1 fruit fly cellular context compared by ENCODE assay signal in the genomic region with DNA sequence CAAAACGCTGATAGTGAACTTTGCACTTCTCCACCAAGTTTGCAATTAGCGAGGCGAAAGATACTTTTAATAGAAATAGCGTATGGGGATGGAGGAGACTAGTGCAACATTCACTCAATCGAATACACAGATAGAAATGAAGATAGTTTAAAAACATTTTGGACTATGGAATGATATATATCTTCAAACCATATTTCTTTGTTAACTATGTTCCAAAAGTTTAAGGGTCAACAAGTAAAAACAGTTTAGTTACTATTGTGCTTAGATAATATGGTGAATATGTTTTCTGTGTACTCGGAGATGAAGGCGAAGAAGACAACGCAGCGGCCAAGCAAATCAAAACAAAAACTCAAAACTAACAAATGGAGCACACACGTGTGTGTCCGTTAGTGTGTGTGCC.
TF ChIP-seq lines count a peak whose summit lies in the region.

No protein-coding gene starts in this region.

TF ChIP-seq in whole organism, embryonic, 481 proteins besides CTCF, POLR2A, EP300 and RAD21 (continued from another document):
- TF ChIP-seq cas (GFP tag; IDR thresholded peaks at IDR 0.05; lab: Robert Waterston, UW) = no peak
- peak; percentile 56 for TF ChIP-seq Med (GFP tag; lab: Kevin White, UChicago)
- TF ChIP-seq cg (GFP tag; optimal IDR thresholded peaks at IDR 0.05; lab: Kevin White, UChicago) = no peak
- TF ChIP-seq CG18262 (tag; optimal IDR thresholded peaks at IDR 0.05; lab: Kevin White, UChicago) = peak; percentile 62
- TF ChIP-seq cad (GFP tag; optimal IDR thresholded peaks at IDR 0.05; lab: Kevin White, UChicago) = no peak
- no peak for TF ChIP-seq CG10462 (GFP tag; optimal IDR thresholded peaks at IDR 0.05; lab: Kevin White, UChicago)
- TF ChIP-seq aop (GFP tag; IDR thresholded peaks at IDR 0.05; lab: Robert Waterston, UW) = no peak
- no peak for TF ChIP-seq CG6765 (GFP tag; optimal IDR thresholded peaks at IDR 0.05; lab: Kevin White, UChicago)
- peak; percentile 32 for TF ChIP-seq ind (GFP tag; optimal IDR thresholded peaks at IDR 0.05; lab: Kevin White, UChicago)
- no peak; the same call in 1 of the 2 replicates for TF ChIP-seq CG1024 (GFP tag; IDR thresholded peaks at IDR 0.05; lab: Robert Waterston, UW)
- no peak for TF ChIP-seq Mrtf (GFP tag; IDR thresholded peaks at IDR 0.05; lab: Robert Waterston, UW)
- peak; percentile 4 for TF ChIP-seq CG18599 (GFP tag; optimal IDR thresholded peaks at IDR 0.05; lab: Kevin White, UChicago)
- peak; percentile 44; the same call in 1 of the 2 replicates for TF ChIP-seq CG14667 (GFP tag; IDR thresholded peaks at IDR 0.05; lab: Robert Waterston, UW)
- 0 out of 3 replicates have a peak, but pooled peaks have one; percentile 17 for TF ChIP-seq otp (GFP tag; IDR thresholded peaks at IDR 0.05; lab: Robert Waterston, UW)
- TF ChIP-seq CG17612 (GFP tag; IDR thresholded peaks at IDR 0.05; lab: Robert Waterston, UW) = no peak
- no peak for TF ChIP-seq CG15696 (tag; optimal IDR thresholded peaks at IDR 0.05; lab: Kevin White, UChicago)
- TF ChIP-seq pnt (GFP tag; optimal IDR thresholded peaks at IDR 0.05; lab: Kevin White, UChicago) = peak; percentile 53
- no peak for TF ChIP-seq Gug (GFP tag; IDR thresholded peaks at IDR 0.05; lab: Robert Waterston, UW)
- no peak for TF ChIP-seq CG6254 (GFP tag; optimal IDR thresholded peaks at IDR 0.05; lab: Kevin White, UChicago)
- peak; percentile 11 for TF ChIP-seq lab (GFP tag; optimal IDR thresholded peaks at IDR 0.05; lab: Kevin White, UChicago)
- no peak for TF ChIP-seq CG8089 (GFP tag; optimal IDR thresholded peaks at IDR 0.05; lab: Kevin White, UChicago)
- TF ChIP-seq CG7987 (GFP tag; optimal IDR thresholded peaks at IDR 0.05; lab: Kevin White, UChicago) = no peak
- TF ChIP-seq pb (GFP tag; optimal IDR thresholded peaks at IDR 0.05; lab: Kevin White, UChicago) = no peak
- TF ChIP-seq pita (GFP tag; optimal IDR thresholded peaks at IDR 0.05; lab: Kevin White, UChicago) = no peak
- no peak for TF ChIP-seq CG1647 (GFP tag; optimal IDR thresholded peaks at IDR 0.05; lab: Kevin White, UChicago)
- TF ChIP-seq fd96Cb (tag; optimal IDR thresholded peaks at IDR 0.05; lab: Kevin White, UChicago) = peak; percentile 58
- peak; percentile 6 for TF ChIP-seq CG30403 (GFP tag; optimal IDR thresholded peaks at IDR 0.05; lab: Kevin White, UChicago)
- TF ChIP-seq CG8281 (tag; optimal IDR thresholded peaks at IDR 0.05; lab: Kevin White, UChicago) = no peak
- no peak for TF ChIP-seq CkIIα-i1 (GFP tag; IDR thresholded peaks at IDR 0.05; lab: Robert Waterston, UW)
- TF ChIP-seq CG16863 (GFP tag; optimal IDR thresholded peaks at IDR 0.05; lab: Kevin White, UChicago) = peak; percentile 9
- TF ChIP-seq CG14050 (GFP tag; IDR thresholded peaks at IDR 0.05; lab: Robert Waterston, UW) = no peak
- peak; percentile 35 for TF ChIP-seq dmrt11E (tag; optimal IDR thresholded peaks at IDR 0.05; lab: Kevin White, UChicago)
- TF ChIP-seq Oaz (GFP tag; IDR thresholded peaks at IDR 0.05; lab: Robert Waterston, UW) = no peak
- TF ChIP-seq gem (tag; optimal IDR thresholded peaks at IDR 0.05; lab: Kevin White, UChicago) = peak; percentile 74
- no peak for TF ChIP-seq Scr (GFP tag; IDR thresholded peaks at IDR 0.05; lab: Robert Waterston, UW; ENCODE audit: partially characterized antibody)
- TF ChIP-seq CG3995 (GFP tag; optimal IDR thresholded peaks at IDR 0.05; lab: Kevin White, UChicago) = no peak
- no peak for TF ChIP-seq CG7357 (GFP tag; IDR thresholded peaks at IDR 0.05; lab: Robert Waterston, UW)
- TF ChIP-seq CG17829 (tag; optimal IDR thresholded peaks at IDR 0.05; lab: Kevin White, UChicago) = peak; percentile 58
- no peak for TF ChIP-seq CG32767 (GFP tag; IDR thresholded peaks at IDR 0.05; lab: Robert Waterston, UW)
- peak; percentile 51; the same call in 1 of the 2 replicates for TF ChIP-seq Nf-YA (GFP tag; IDR thresholded peaks at IDR 0.05; lab: Robert Waterston, UW)
- no peak for TF ChIP-seq CG15601 (tag; optimal IDR thresholded peaks at IDR 0.05; lab: Kevin White, UChicago)
- 0 out of 3 replicates have a peak, but pooled peaks have one; percentile 42 for TF ChIP-seq CG34422 (GFP tag; IDR thresholded peaks at IDR 0.05; lab: Robert Waterston, UW)
- TF ChIP-seq Dek (tag; optimal IDR thresholded peaks at IDR 0.05; lab: Kevin White, UChicago) = no peak
- no peak for TF ChIP-seq tin (GFP tag; optimal IDR thresholded peaks at IDR 0.05; lab: Kevin White, UChicago)
- no peak for TF ChIP-seq CG2875 (GFP tag; optimal IDR thresholded peaks at IDR 0.05; lab: Kevin White, UChicago)
- no peak for TF ChIP-seq unc-4 (GFP tag; IDR thresholded peaks at IDR 0.05; lab: Robert Waterston, UW; ENCODE audit: partially characterized antibody)
- no peak for TF ChIP-seq CG31365 (tag; optimal IDR thresholded peaks at IDR 0.05; lab: Kevin White, UChicago)
- TF ChIP-seq slp2 (GFP tag; optimal IDR thresholded peaks at IDR 0.05; lab: Kevin White, UChicago) = no peak
- peak; percentile 68 for TF ChIP-seq CG11504 (tag; optimal IDR thresholded peaks at IDR 0.05; lab: Kevin White, UChicago)
- TF ChIP-seq emc (GFP tag; optimal IDR thresholded peaks at IDR 0.05; lab: Kevin White, UChicago) = no peak
- TF ChIP-seq CG10209 (GFP tag; optimal IDR thresholded peaks at IDR 0.05; lab: Kevin White, UChicago) = peak; percentile 4
- no peak for TF ChIP-seq CG6683 (GFP tag; optimal IDR thresholded peaks at IDR 0.05; lab: Kevin White, UChicago)
- TF ChIP-seq ewg (GFP tag; optimal IDR thresholded peaks at IDR 0.05; lab: Kevin White, UChicago) = peak; percentile 23
- no peak for TF ChIP-seq B-H2 (GFP tag; optimal IDR thresholded peaks at IDR 0.05; lab: Kevin White, UChicago)
- TF ChIP-seq Xrp1 (GFP tag; IDR thresholded peaks at IDR 0.05; lab: Robert Waterston, UW) = peak; percentile 62; the same call in 1 of the 2 replicates
- TF ChIP-seq CG42726 (GFP tag; IDR thresholded peaks at IDR 0.05; lab: Robert Waterston, UW; ENCODE audit: partially characterized antibody) = no peak
- no peak for TF ChIP-seq crc (GFP tag; optimal IDR thresholded peaks at IDR 0.05; lab: Kevin White, UChicago)
- TF ChIP-seq Fer3 (tag; optimal IDR thresholded peaks at IDR 0.05; lab: Kevin White, UChicago) = peak; percentile 39
- TF ChIP-seq CG5245 (GFP tag; optimal IDR thresholded peaks at IDR 0.05; lab: Kevin White, UChicago) = peak; percentile 22
- no peak for TF ChIP-seq CG12104 (GFP tag; optimal IDR thresholded peaks at IDR 0.05; lab: Kevin White, UChicago)
- TF ChIP-seq lola (GFP tag; optimal IDR thresholded peaks at IDR 0.05; lab: Kevin White, UChicago) = peak in 1 of 3 experiments; percentile 18
- TF ChIP-seq Poxn (GFP tag; IDR thresholded peaks at IDR 0.05; lab: Robert Waterston, UW) = no peak
- TF ChIP-seq YL-1 (GFP tag; optimal IDR thresholded peaks at IDR 0.05; lab: Kevin White, UChicago) = no peak
- TF ChIP-seq CG10147 (GFP tag; optimal IDR thresholded peaks at IDR 0.05; lab: Kevin White, UChicago) = no peak
- TF ChIP-seq da (GFP tag; optimal IDR thresholded peaks at IDR 0.05; lab: Kevin White, UChicago) = no peak
- TF ChIP-seq Dbx (GFP tag; IDR thresholded peaks at IDR 0.05; lab: Robert Waterston, UW) = no peak
- no peak for TF ChIP-seq lov (optimal IDR thresholded peaks at IDR 0.05; lab: Kevin White, UChicago)
- TF ChIP-seq lov (GFP tag; IDR thresholded peaks at IDR 0.05; lab: Robert Waterston, UW) = no peak
- TF ChIP-seq wor (GFP tag; IDR thresholded peaks at IDR 0.05; lab: Robert Waterston, UW) = peak; percentile 49; the same call in 1 of the 2 replicates
- no peak for TF ChIP-seq Stat92E (GFP tag; optimal IDR thresholded peaks at IDR 0.05; lab: Kevin White, UChicago)
- TF ChIP-seq pros (GFP tag; optimal IDR thresholded peaks at IDR 0.05; lab: Kevin White, UChicago) = no peak
